Fruit fly (Drosophila melanogaster): ENCODE results near the gene CG5397.

Gene CG5397

DNA sequence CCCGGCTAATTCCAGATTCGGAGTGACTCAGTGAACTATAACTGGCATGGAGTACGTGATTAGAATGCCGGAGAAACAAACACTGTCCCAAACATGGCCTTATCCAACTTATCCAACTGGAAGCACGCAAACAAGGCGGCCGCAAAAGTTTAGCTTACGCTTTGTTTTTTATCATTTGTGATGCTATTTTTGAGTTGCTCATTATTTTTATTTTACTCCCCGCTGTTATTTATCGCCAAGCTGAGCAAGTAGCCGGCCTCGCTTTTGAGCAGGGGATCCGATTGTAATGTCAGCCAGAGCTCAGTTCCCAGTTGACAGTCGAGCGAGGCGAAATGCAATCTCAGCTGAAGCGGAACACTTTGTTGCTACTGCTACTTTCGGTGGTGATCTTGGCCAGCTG lies at the start of gene CG5397:
CG5397 (plus strand) TSS at position 301 of the 400 bp plus-strand sequence.
- no peak for TF ChIP-seq noc (tag; optimal IDR thresholded peaks at IDR 0.05)

DNA sequence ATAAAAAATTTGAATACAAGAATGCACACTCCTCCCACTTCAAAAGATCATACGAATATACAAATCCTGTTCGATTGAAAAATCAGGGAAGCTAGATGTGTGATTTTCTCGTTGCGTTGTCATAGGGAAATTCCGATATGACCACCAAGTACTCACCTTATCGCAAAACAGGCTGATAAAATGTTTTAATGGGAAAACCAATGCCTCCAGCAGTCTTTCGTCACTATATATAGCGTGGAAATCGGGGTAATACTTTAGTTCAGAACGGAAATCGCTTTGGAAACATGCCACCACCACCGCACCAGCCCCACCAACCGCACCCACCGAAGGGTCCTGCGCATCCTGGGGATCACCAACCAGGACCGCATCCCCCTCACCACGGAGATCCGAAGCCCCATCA lies 40.7 kb upstream of the CG5397 start, which contains the start of the genes CG5139 and CG43348:
CG5139 (minus strand) TSS at position 101 of the 400 bp plus-strand sequence.
CG43348 (plus strand) TSS at position 247 of the 400 bp plus-strand sequence.
- no peak for TF ChIP-seq noc (tag; optimal IDR thresholded peaks at IDR 0.05)

DNA sequence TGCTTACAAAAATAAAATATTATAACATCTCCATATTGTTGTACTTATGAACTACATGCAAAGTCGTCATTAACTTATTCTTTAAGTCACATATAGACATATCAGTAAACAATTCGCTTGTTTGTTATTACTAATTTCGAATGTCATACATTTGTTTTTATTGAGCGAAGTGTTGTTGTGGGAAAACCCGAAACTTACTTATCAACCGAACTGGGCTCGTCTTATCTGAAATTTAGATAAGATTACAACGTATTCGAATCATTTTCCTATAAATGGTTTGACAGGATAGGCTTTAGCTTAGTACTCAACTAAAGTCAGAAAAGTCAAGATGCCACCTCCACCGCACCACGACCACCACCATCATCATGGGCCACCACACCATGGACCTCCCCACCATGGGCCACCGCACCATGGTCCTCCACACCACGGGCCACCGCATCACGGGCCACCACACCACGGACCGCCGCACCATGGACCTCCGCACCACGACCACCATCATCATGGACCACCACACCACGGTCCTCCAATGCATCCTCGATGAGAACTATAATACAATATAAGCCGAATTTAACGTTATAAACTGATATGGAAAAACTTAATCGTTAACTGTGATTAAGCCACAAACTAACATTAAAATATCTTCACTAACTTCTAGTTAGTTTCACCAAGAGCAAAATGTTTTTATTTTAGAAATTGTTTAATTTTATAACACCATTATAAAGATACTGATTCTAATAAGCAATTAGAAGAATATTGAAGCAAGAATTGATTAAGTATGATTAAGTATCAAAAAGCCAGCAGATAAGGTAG lies 39.7 kb upstream of the CG5397 start, which contains the start of the genes CG43349 and CG5011:
CG43349 (plus strand) TSS at position 294 of the 810 bp plus-strand sequence.
CG5011 (plus strand) TSS at position 760 of the 810 bp plus-strand sequence.
- TF ChIP-seq noc (tag; optimal IDR thresholded peaks at IDR 0.05): no peak

DNA sequence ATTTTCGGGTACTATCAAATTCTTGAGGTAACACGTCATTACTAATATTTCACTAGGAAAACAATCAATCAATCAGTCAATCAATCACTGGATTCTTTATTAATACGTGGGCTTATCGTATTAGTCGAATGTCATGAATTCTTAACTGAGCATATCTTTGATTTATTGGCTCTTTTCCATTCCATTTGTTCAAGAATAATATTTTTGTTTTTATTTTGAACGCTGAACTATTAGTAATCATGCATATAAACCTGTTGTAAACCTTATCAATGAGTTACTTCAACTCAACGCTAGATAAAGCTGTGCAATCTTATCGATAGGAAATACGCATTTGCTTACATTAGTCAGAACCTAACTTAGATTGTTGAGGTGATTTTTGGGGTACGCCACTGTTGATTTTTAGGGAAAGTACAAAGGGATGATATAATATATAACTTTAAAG lies 38.4 kb upstream of the CG5397 start:
- TF ChIP-seq noc (tag; optimal IDR thresholded peaks at IDR 0.05): no peak

DNA sequence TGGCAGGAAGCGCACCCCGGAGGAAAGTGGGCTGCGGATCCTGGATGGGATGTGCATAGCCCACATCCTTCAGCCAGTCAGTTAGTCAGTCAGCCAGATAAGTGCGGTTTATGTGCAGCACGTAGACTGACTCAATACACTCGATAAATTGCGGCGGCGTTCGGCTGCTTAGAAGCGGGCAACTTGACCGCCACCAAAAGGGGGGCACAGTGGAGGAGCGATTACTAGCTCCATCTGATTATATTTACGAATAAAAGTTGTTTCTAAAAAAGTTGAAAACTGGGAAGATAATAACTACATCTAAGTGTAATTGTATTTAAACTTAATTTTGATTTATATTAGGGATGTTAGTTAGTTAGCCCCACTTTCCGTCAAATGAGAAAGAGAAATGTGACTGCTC lies 37.4 kb upstream of the CG5397 start:
- no peak for TF ChIP-seq noc (tag; optimal IDR thresholded peaks at IDR 0.05)

DNA sequence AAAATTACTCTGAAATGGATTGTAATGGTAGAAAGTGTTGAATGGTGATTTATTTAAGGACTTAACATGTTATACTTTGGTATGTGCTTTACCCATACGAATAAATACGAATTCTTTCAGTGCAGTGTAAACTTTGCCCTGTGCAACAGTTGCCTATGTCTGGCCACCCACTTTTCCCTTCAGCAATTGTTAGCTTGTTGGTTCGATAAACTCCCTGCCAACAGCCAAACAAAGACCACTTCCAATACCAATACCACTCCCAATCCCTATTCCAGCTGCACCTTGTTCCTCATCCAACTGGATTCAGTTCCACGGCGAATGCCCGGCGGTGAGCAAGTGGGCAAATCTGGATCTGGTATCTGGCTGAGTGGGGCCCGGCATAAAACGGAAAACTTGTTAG lies 35.9 kb upstream of the CG5397 start, which contains the start of gene CG14342:
CG14342 (plus strand) TSS at position 301 of the 400 bp plus-strand sequence.
- no peak for TF ChIP-seq noc (tag; optimal IDR thresholded peaks at IDR 0.05)

DNA sequence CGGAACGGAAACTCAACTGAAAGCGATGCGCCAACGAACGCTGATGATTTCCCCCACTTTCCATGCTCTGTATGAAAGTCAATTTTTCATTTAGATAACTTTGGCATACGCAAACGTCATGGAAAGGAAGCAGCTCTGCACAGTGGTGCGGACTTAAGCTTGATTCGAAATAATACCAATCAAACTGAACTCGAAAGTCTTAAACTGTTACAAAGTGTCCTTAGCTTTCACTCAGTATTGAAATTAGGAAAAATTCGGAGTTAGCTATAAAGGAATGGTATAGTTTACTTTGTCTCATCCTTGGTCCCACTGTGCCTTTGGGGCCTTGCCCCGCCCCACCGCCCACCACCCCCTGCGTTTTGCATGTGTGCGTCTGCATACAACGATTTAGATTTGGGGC lies 32.4 kb upstream of the CG5397 start:
- no peak for TF ChIP-seq noc (tag; optimal IDR thresholded peaks at IDR 0.05)

DNA sequence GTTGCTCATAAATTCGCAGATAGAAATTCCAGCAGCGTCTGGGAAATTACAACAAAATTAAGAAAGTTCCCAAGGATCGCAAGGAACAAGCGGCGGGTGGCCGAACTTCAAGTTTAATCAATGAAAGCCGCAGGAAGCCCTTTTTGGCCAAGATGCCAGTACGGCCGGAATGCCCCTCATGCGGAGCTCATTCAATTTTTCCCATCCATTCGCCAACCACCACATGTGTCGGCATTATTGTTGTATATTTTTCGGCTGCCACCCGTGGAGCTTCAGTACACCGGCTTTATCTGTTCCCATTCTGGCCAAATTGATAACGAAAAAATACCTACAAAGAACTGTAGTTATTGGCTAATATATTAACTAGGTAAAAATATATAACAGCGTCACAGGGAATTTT lies 28.3 kb upstream of the CG5397 start:
- TF ChIP-seq noc (tag; optimal IDR thresholded peaks at IDR 0.05): no peak

DNA sequence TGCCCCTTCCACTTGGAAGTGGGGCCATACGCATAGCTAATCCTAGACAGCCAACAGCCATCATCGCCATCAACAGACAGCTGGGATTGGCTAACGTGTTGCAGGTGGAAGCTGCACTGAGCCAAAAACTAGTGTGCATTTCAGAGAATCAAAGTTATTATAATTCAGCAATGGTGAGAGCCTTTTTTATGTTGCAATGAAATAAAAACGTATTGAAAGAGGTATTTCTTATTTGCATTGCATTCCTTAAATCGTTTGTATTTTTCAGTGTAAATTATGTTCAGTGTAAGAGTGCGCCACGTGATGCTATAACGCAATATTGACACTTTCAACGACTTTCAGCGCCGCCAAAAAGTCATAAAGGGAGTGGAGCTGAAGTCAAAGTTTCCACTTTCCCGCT lies 26.2 kb upstream of the CG5397 start:
- TF ChIP-seq noc (tag; optimal IDR thresholded peaks at IDR 0.05): no peak

DNA sequence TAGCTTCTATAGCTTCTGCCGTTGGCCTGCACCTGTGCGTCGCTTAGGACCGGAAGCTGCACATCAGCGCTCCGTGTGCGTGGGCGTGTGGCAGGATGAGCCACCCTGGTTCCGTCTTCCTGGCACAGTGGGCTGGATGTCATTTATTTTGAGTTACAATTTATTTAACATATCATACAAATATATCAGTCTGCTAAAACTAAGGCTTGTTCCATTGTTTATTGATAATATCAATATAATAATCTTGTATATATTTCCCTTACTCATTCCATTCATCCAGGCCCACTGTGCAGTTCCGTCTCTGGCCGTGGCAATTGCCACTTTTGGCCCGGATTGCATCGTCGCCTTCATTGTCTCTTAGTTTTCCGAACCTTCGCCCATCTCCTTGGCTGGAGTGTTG lies 25.4 kb upstream of the CG5397 start:
- no peak for TF ChIP-seq noc (tag; optimal IDR thresholded peaks at IDR 0.05)

DNA sequence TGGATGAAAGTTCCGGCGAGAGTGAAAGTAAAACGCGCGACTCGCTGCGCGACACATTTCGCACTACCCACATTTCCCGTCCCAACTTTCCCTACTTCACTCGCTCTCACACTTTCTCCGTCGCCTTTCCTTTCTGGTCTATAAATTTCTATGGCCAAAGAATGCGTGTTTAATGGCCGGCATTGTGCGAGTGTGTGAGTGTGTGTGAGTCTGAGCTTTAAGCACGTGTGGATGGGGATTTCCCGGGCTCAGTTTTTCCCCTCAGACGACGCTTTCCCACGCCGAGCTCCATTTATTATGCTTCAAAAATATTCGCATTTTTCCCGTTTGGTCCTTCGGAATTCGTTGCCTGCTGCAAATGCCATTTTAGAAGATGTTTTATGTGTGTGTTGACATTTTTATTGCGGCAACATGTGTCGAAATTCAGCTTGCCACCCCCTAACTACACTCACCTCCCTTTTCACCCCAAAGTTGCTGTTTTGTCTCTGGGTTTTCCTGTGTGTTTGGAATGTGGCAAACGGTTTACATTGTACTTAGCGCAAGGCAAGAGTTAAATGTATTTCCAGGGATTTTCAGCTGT lies 22.7 kb upstream of the CG5397 start:
- TF ChIP-seq noc (tag; optimal IDR thresholded peaks at IDR 0.05): no peak

DNA sequence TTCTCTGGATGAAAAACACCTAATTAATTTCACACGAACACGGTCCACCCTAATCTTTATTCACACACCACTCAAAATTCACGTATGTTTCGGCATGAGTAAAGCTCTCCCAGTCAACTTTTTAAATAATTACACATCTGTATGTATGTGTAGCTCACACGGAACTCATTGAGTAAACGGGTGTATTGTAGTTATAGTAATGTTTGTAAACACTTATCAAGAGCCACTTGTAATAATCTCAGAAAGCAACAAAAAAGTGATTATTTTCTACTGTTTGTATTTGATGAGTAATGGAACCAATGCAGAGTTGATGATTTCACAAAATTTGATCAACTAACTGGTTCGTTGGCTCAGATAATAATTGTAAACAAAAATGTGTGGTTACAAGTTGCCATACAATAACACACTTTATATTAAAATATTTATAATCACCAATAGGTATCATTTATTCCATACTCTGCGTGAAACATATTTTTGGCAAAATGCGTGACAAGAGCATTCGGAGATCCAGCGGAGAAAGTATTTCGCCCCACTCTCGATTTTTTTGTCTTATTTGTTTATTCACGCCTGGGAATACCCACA lies 21.9 kb upstream of the CG5397 start:
- peak; percentile 44 for TF ChIP-seq noc (tag; optimal IDR thresholded peaks at IDR 0.05)

DNA sequence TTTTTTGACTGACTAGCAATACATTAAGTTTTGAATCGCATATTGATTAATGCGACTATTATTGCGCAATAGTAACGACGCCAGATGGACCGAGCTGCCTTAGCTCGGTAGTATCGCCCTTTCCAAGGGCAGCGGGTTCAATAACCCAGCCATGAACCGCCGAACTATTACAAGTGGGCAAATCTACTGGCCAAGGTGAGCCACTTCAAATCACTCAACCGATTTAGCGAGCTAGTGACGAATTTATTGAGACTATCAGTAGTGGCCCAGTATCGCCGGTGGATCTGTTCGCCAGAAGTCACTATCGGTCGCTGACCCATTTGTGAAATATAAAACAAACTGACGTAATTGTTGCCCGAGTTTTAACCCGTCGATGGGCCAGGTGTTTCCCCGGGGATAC lies 21.4 kb upstream of the CG5397 start:
- no peak for TF ChIP-seq noc (tag; optimal IDR thresholded peaks at IDR 0.05)

DNA sequence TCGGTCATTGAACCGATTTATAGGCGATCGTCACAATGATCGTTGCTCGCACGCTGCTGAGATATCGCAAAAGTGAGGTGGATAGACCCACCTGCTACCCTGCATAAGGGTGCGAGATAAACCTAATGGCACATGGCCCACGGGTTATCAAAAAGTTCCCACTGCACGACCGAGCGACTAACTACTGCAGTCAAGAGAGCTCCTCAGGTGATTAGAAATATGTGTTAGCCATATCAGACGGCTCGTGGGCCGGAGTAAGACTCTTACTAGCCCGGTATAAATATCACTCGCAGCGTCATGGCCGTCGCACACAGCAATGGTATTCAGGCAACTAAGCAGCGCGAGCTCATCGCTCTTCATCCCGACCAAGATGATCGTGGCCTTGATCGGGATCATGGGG lies 20.8 kb upstream of the CG5397 start, which contains the start of gene CG42329:
CG42329 (plus strand) TSS at position 301 of the 400 bp plus-strand sequence.
- no peak for TF ChIP-seq noc (tag; optimal IDR thresholded peaks at IDR 0.05)

DNA sequence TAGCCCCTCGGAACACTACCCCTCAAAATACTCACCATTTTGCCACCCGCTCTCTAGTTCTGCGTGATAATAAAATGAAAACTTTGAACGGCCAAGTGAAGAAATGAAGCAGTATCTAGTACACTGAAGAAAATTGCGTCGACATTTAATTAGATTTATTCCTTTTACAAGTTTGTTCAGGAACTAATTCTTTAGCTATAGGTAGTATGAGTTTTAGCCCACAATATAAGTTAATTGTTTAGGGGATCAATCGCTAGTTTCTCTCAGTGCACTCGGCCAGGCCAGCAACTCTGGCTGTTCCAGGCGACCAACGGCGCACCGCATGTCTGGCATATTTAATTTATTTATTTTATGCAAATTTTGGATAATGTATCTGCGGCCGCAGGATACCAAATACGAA lies 9.1 kb upstream of the CG5397 start:
- no peak for TF ChIP-seq noc (tag; optimal IDR thresholded peaks at IDR 0.05)

DNA sequence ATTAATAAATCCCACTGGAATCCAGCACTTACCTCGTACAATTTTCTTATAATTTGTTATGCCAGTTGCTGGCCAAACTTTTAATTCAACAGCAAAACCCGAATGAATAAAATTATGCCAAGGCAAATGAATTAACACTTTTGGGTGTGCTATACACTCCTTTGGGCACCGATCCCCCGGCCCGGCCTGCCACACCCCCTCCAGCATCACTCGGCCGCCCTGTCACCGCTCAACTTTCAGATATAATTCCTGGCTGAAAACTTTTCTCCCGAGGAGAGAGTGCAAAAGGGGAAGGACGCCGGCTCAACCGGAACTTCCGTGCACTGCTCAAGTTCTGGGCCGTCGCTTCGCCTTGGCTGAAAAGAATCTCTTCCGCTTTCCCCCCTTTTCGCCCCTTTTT lies 13.4 kb downstream of the CG5397 start:
- no peak for TF ChIP-seq noc (tag; optimal IDR thresholded peaks at IDR 0.05)

Data from whole organism, larva.